Fruit fly (Drosophila melanogaster) whole organism, embryonic: Measurements from ENCODE around the gene e.
A peak's percentile ranks its signal among the peaks of the same experiment; 100 is the strongest.

Source experiments
- ATbp ChIP-seq: fragments of 200-800 bp; sonication (Bioruptor generic); optimal IDR thresholded peaks from 2 replicates; lab custom pipeline; 2017; ENCODE audit warnings: missing biosample characterization, mild to moderate bottlenecking, missing genetic modification characterization, missing genetic modification reagents
- CG10209 ChIP-seq: fragments of 200-800 bp; sonication (Bioruptor generic); optimal IDR thresholded peaks from 3 replicates; lab custom pipeline; 2017; ENCODE audit warnings: missing biosample characterization, mild to moderate bottlenecking, missing genetic modification characterization, missing genetic modification reagents
- CG10267 ChIP-seq: fragments of 200-800 bp; sonication (Bioruptor generic); optimal IDR thresholded peaks from 2 replicates; lab custom pipeline; 2018; ENCODE audit warnings: missing biosample characterization, mild to moderate bottlenecking, missing genetic modification characterization, moderate library complexity
- CG10274 ChIP-seq: fragments of 200-800 bp; sonication (Bioruptor generic); optimal IDR thresholded peaks from 3 replicates; lab custom pipeline; 2017; ENCODE audit warnings: missing biosample characterization, mild to moderate bottlenecking, missing genetic modification characterization
- CG10321 ChIP-seq: fragments of 200-800 bp; sonication (Bioruptor generic); IDR thresholded peaks from 2 replicates; pipeline ENCODE4 v1.3.6; 2022; ENCODE audit warnings: missing biosample characterization, missing genetic modification characterization
- CG10959 ChIP-seq: fragments of 200-800 bp; sonication (Bioruptor generic); IDR thresholded peaks from 2 replicates; pipeline ENCODE4 v1.3.6; 2022; ENCODE audit warnings: missing biosample characterization, missing genetic modification characterization
- CG11093 ChIP-seq: fragments of 200-800 bp; sonication (Bioruptor generic); IDR thresholded peaks from 3 replicates; pipeline ENCODE4 v1.3.6; 2022; ENCODE audit warnings: missing biosample characterization, missing genetic modification characterization
- CG13894 ChIP-seq: fragments of 200-800 bp; sonication (Bioruptor generic); optimal IDR thresholded peaks from 3 replicates; lab custom pipeline; 2018; ENCODE audit warnings: missing biosample characterization, mild to moderate bottlenecking, missing genetic modification characterization, moderate library complexity
- CG16815 ChIP-seq: fragments of 200-800 bp; sonication (Bioruptor generic); optimal IDR thresholded peaks from 3 replicates; lab custom pipeline; 2017; ENCODE audit warnings: missing biosample characterization, mild to moderate bottlenecking, missing genetic modification characterization
- CG17612 ChIP-seq: fragments of 200-800 bp; sonication (Bioruptor generic); IDR thresholded peaks from 2 replicates; pipeline ENCODE4 v1.3.6; 2022; ENCODE audit warnings: missing biosample characterization, missing genetic modification characterization
- CG30403 ChIP-seq: fragments of 200-800 bp; sonication (Bioruptor generic); optimal IDR thresholded peaks from 3 replicates; lab custom pipeline; 2016; ENCODE audit warnings: missing biosample characterization, missing genetic modification characterization
- CG3281 ChIP-seq: fragments of 200-800 bp; sonication (Bioruptor generic); optimal IDR thresholded peaks from 3 replicates; lab custom pipeline; 2017; ENCODE audit warnings: missing biosample characterization, mild to moderate bottlenecking, missing genetic modification characterization
- CG4360 ChIP-seq: fragments of 200-800 bp; sonication (Bioruptor generic); IDR thresholded peaks from 2 replicates; pipeline ENCODE4 v1.3.6; 2022; ENCODE audit warnings: missing biosample characterization, missing genetic modification characterization
- CG4424 ChIP-seq: fragments of 200-800 bp; sonication (Bioruptor generic); optimal IDR thresholded peaks from 3 replicates; lab custom pipeline; 2016; ENCODE audit warnings: missing biosample characterization, missing genetic modification characterization
- CG6175 ChIP-seq: fragments of 200-800 bp; sonication (Bioruptor generic); IDR thresholded peaks from 3 replicates; pipeline ENCODE4 v1.3.6; 2022; ENCODE audit warnings: missing biosample characterization, missing genetic modification characterization
- CG7963 ChIP-seq: fragments of 200-800 bp; sonication (Bioruptor generic); IDR thresholded peaks from 3 replicates; pipeline ENCODE4 v1.3.6; 2022; ENCODE audit warnings: missing biosample characterization, missing genetic modification characterization; ENCODE audit not compliant: partially characterized antibody
- CrebB ChIP-seq: fragments of 200-800 bp; sonication (Bioruptor generic); optimal IDR thresholded peaks from 3 replicates; lab custom pipeline; 2018; ENCODE audit warnings: missing biosample characterization, mild to moderate bottlenecking, missing genetic modification characterization
- Dad ChIP-seq: fragments of 200-800 bp; sonication (Bioruptor generic); optimal IDR thresholded peaks from 3 replicates; lab custom pipeline; 2016; ENCODE audit warnings: missing biosample characterization, missing genetic modification characterization
- Doc2 ChIP-seq: fragments of 200-800 bp; sonication (Bioruptor generic); IDR thresholded peaks from 2 replicates; pipeline ENCODE4 v1.3.6; 2022; ENCODE audit warnings: missing biosample characterization, missing genetic modification characterization
- Dp ChIP-seq: fragments of 200-800 bp; sonication (Bioruptor generic); optimal IDR thresholded peaks from 2 replicates; lab custom pipeline; 2018; ENCODE audit warnings: missing biosample characterization, mild to moderate bottlenecking, missing genetic modification characterization, moderate library complexity
- Ets65A ChIP-seq: fragments of 200-800 bp; sonication (Bioruptor generic); peaks from one replicate; lab custom pipeline; 2016; ENCODE audit warnings: missing biosample characterization, missing genetic modification characterization
- Ets97D ChIP-seq: fragments of 200-800 bp; sonication (Bioruptor generic); optimal IDR thresholded peaks from 3 replicates; lab custom pipeline; 2016; ENCODE audit warnings: missing biosample characterization, missing genetic modification characterization
- H15 ChIP-seq: fragments of 200-800 bp; sonication (Bioruptor generic); IDR thresholded peaks from 3 replicates; pipeline ENCODE4 v1.3.6; 2022; ENCODE audit warnings: missing biosample characterization, missing genetic modification characterization
- Hr39 ChIP-seq: fragments of >200 bp; optimal IDR thresholded peaks from 2 replicates; lab custom pipeline; 2017
- MTF-1 ChIP-seq: fragments of 200-800 bp; sonication (Bioruptor generic); optimal IDR thresholded peaks from 2 replicates; lab custom pipeline; 2018; ENCODE audit warnings: missing biosample characterization, mild to moderate bottlenecking, missing genetic modification characterization, borderline replicate concordance
- Mad ChIP-seq: fragments of 200-800 bp; sonication (Bioruptor generic); optimal IDR thresholded peaks from 2 replicates; lab custom pipeline; 2016; ENCODE audit warnings: missing biosample characterization, missing genetic modification characterization
- NK7.1 ChIP-seq: fragments of 200-800 bp; sonication (Bioruptor generic); optimal IDR thresholded peaks from 3 replicates; lab custom pipeline; 2016; ENCODE audit warnings: missing biosample characterization, missing genetic modification characterization
- Poxn ChIP-seq: fragments of 200-800 bp; sonication (Bioruptor generic); IDR thresholded peaks from 2 replicates; pipeline ENCODE4 v1.3.6; 2022; ENCODE audit warnings: missing biosample characterization, missing genetic modification characterization
- Side ChIP-seq: fragments of 200-800 bp; sonication (Bioruptor generic); optimal IDR thresholded peaks from 2 replicates; lab custom pipeline; 2016; ENCODE audit warnings: missing biosample characterization, missing genetic modification characterization
- Sin3A ChIP-seq: fragments of >200 bp; optimal IDR thresholded peaks from 2 replicates; lab custom pipeline; 2018
- bsh ChIP-seq, 2 experiments: fragments of 200-800 bp; sonication (Bioruptor generic); optimal IDR thresholded peaks; 2 replicates each; lab custom pipeline; 2017 to 2018; ENCODE audit warnings: mild to moderate bottlenecking in 2 of 2, missing biosample characterization in 2 of 2, missing genetic modification characterization in 2 of 2, moderate library complexity in 1 of 2
- danr ChIP-seq: fragments of 200-800 bp; sonication (Bioruptor generic); IDR thresholded peaks from 2 replicates; pipeline ENCODE4 v1.3.6; 2022; ENCODE audit warnings: missing biosample characterization, missing genetic modification characterization
- ems ChIP-seq: fragments of 200-800 bp; sonication (Bioruptor generic); optimal IDR thresholded peaks from 3 replicates; lab custom pipeline; 2016; ENCODE audit warnings: missing biosample characterization, missing genetic modification characterization
- fd3F ChIP-seq: fragments of 200-800 bp; sonication (Bioruptor generic); optimal IDR thresholded peaks from 2 replicates; lab custom pipeline; 2018; ENCODE audit warnings: missing biosample characterization, mild to moderate bottlenecking, missing genetic modification characterization, moderate library complexity
- gfzf ChIP-seq: fragments of 200-800 bp; sonication (Bioruptor generic); optimal IDR thresholded peaks from 2 replicates; lab custom pipeline; 2016; ENCODE audit warnings: missing biosample characterization, mild to moderate bottlenecking, missing genetic modification characterization, moderate library complexity
- ham ChIP-seq: fragments of 200-800 bp; sonication (Bioruptor generic); IDR thresholded peaks from 2 replicates; pipeline ENCODE4 v1.3.6; 2022; ENCODE audit warnings: missing biosample characterization, missing genetic modification characterization
- inv ChIP-seq: fragments of 200-800 bp; sonication (Bioruptor generic); IDR thresholded peaks from 2 replicates; pipeline ENCODE4 v1.3.6; 2022; ENCODE audit warnings: missing biosample characterization, missing genetic modification characterization; ENCODE audit not compliant: partially characterized antibody
- lab ChIP-seq: fragments of 200-800 bp; sonication (Bioruptor generic); optimal IDR thresholded peaks from 3 replicates; lab custom pipeline; 2017; ENCODE audit warnings: missing biosample characterization, missing genetic modification characterization, mild to moderate bottlenecking, moderate library complexity, missing genetic modification reagents
- mld ChIP-seq: fragments of 200-800 bp; sonication (Bioruptor generic); IDR thresholded peaks from 3 replicates; pipeline ENCODE4 v1.3.6; 2022; ENCODE audit warnings: missing biosample characterization, missing genetic modification characterization; ENCODE audit not compliant: partially characterized antibody
- nom ChIP-seq: fragments of 200-800 bp; sonication (Bioruptor generic); optimal IDR thresholded peaks from 2 replicates; lab custom pipeline; 2017; ENCODE audit warnings: missing biosample characterization, missing genetic modification characterization, mild to moderate bottlenecking, moderate library complexity, missing genetic modification reagents
- p53 ChIP-seq: fragments of 200-800 bp; sonication (Bioruptor generic); optimal IDR thresholded peaks from 2 replicates; lab custom pipeline; 2016; ENCODE audit warnings: missing biosample characterization, missing genetic modification characterization
- pum ChIP-seq: fragments of 200-800 bp; sonication (Bioruptor generic); optimal IDR thresholded peaks from 2 replicates; lab custom pipeline; 2016; ENCODE audit warnings: missing biosample characterization, missing genetic modification characterization
- row ChIP-seq: fragments of 200-800 bp; sonication (Bioruptor generic); IDR thresholded peaks from 3 replicates; pipeline ENCODE4 v1.3.6; 2022; ENCODE audit warnings: missing biosample characterization, missing genetic modification characterization
- scrt ChIP-seq: fragments of 200-800 bp; sonication (Bioruptor generic); optimal IDR thresholded peaks from 2 replicates; lab custom pipeline; 2018; ENCODE audit warnings: missing biosample characterization, mild to moderate bottlenecking, missing genetic modification characterization, moderate library complexity
- sens ChIP-seq: fragments of 200-800 bp; sonication (Bioruptor generic); peaks from one replicate; lab custom pipeline; 2016; ENCODE audit warnings: missing biosample characterization, missing genetic modification characterization
- sqz ChIP-seq: fragments of 200-800 bp; sonication (Bioruptor generic); optimal IDR thresholded peaks from 3 replicates; lab custom pipeline; 2018; ENCODE audit warnings: missing biosample characterization, mild to moderate bottlenecking, missing genetic modification characterization
- sr ChIP-seq: fragments of 200-800 bp; sonication (Bioruptor generic); IDR thresholded peaks from 3 replicates; pipeline ENCODE4 v1.3.6; 2022; ENCODE audit warnings: missing biosample characterization, missing genetic modification characterization
- tll ChIP-seq, 2 experiments: fragments of 200-800 bp in 1 of 2; fragments of >200 bp in 1 of 2; sonication (Bioruptor generic) in 1 of 2; optimal IDR thresholded peaks; 2 replicates each; lab custom pipeline; 2017 to 2019; ENCODE audit warnings: missing biosample characterization in 2 of 2, missing genetic modification characterization in 2 of 2, mild to moderate bottlenecking in 1 of 2, moderate library complexity in 1 of 2
- unc-4 ChIP-seq: fragments of 200-800 bp; sonication (Bioruptor generic); IDR thresholded peaks from 2 replicates; pipeline ENCODE4 v1.3.6; 2022; ENCODE audit warnings: missing biosample characterization, missing genetic modification characterization; ENCODE audit not compliant: partially characterized antibody
- z ChIP-seq: fragments of 200-800 bp; sonication (Bioruptor generic); IDR thresholded peaks from 3 replicates; pipeline ENCODE4 v1.3.6; 2022; ENCODE audit warnings: missing biosample characterization, missing genetic modification characterization

The e gene

dm6 chr3R:21188540-21189276 is 48.3 kb downstream of the e start (continued):
- TF ChIP-seq CG6175 (GFP tag; lab: Robert Waterston, UW) (no peak), Hr39 (lab: Kevin White, UChicago) (no peak), danr (GFP tag; lab: Robert Waterston, UW) (no peak), gfzf (no peak), sens (peak; percentile 75), ems (GFP tag; lab: Kevin White, UChicago) (no peak), Side (GFP tag; lab: Kevin White, UChicago) (peak; percentile 61), lab (GFP tag; lab: Kevin White, UChicago) (peak; percentile 80), CG10209 (GFP tag; lab: Kevin White, UChicago) (no peak), CG4360 (GFP tag; lab: Robert Waterston, UW) (no peak), CG11093 (GFP tag; lab: Robert Waterston, UW) (no peak), tll (GFP tag; optimal IDR thresholded peaks at IDR 0.05; lab: Kevin White, UChicago) (peak in 1 of 2 experiments; percentile 45), CG10274 (no peak), p53 (GFP tag; lab: Kevin White, UChicago) (no peak), sqz (GFP tag; lab: Kevin White, UChicago) (peak; percentile 84), fd3F (GFP tag; lab: Kevin White, UChicago) (no peak), z (GFP tag; lab: Robert Waterston, UW) (0 out of 3 replicates have a peak, but pooled peaks have one; percentile 22), scrt (GFP tag; lab: Kevin White, UChicago) (peak; percentile 46), MTF-1 (GFP tag; lab: Kevin White, UChicago) (peak; percentile 73), CrebB (tag; lab: Kevin White, UChicago) (peak; percentile 65), ham (no peak), NK7.1 (GFP tag; lab: Kevin White, UChicago) (peak; percentile 18), unc-4 (GFP tag; lab: Robert Waterston, UW) (peak; percentile 42; the same call in 1 of the 2 replicates), Doc2 (GFP tag; lab: Robert Waterston, UW) (no peak), pum (GFP tag; lab: Kevin White, UChicago) (no peak), CG30403 (GFP tag; lab: Kevin White, UChicago) (no peak), Ets97D (GFP tag; lab: Kevin White, UChicago) (no peak), Poxn (no peak), row (GFP tag; lab: Robert Waterston, UW) (no peak; the same call in 1 of the 3 replicates), bsh (GFP tag; optimal IDR thresholded peaks at IDR 0.05; lab: Kevin White, UChicago) (peak in 1 of 2 experiments; percentile 18), mld (GFP tag; lab: Robert Waterston, UW) (no peak), ATbp (GFP tag; lab: Kevin White, UChicago) (no peak), Dp (GFP tag; lab: Kevin White, UChicago) (peak; percentile 4), CG4424 (no peak), inv (GFP tag; lab: Robert Waterston, UW) (no peak; the same call in 1 of the 2 replicates), CG13894 (peak; percentile 79), CG10959 (no peak), Mad (GFP tag; lab: Kevin White, UChicago) (no peak), sr (peak; percentile 74; the same call in 2 of the 3 replicates), Sin3A (lab: Kevin White, UChicago) (no peak), H15 (GFP tag; lab: Robert Waterston, UW) (no peak), CG16815 (GFP tag; lab: Kevin White, UChicago) (no peak), CG10321 (no peak), CG3281 (GFP tag; lab: Kevin White, UChicago) (peak; percentile 31), nom (peak; percentile 82), Dad (GFP tag; lab: Kevin White, UChicago) (peak; percentile 32), Ets65A (GFP tag; lab: Kevin White, UChicago) (peak; percentile 43), CG7963 (no peak), CG17612 (no peak), CG10267 (tag; lab: Kevin White, UChicago) (no peak)
